Fruit fly (Drosophila melanogaster): Measurements from ENCODE around the gene Septin1.

Gene Septin1

dm6 chrX:21334522-21335104 is 23.5 kb upstream of the Septin1 start (continued):
- TF ChIP-seq Fer1 (GFP tag; optimal IDR thresholded peaks at IDR 0.05): peak; percentile 48
- TF ChIP-seq Tbp (GFP tag; optimal IDR thresholded peaks at IDR 0.05): no peak
- no peak for TF ChIP-seq Dfd (GFP tag; optimal IDR thresholded peaks at IDR 0.05)
- TF ChIP-seq CG13424 (tag; optimal IDR thresholded peaks at IDR 0.05): peak; percentile 54
- no peak for TF ChIP-seq cad (GFP tag; optimal IDR thresholded peaks at IDR 0.05)
- TF ChIP-seq Oli (tag; optimal IDR thresholded peaks at IDR 0.05): peak; percentile 32
- TF ChIP-seq row (GFP tag; IDR thresholded peaks at IDR 0.05): peak; percentile 52
- 0 out of 2 replicates have a peak, but pooled peaks have one; percentile 32 for TF ChIP-seq E2f1 (GFP tag; IDR thresholded peaks at IDR 0.05)
- TF ChIP-seq CG10267 (tag; optimal IDR thresholded peaks at IDR 0.05): peak; percentile 25
- TF ChIP-seq Sox102F (GFP tag; optimal IDR thresholded peaks at IDR 0.05): no peak
- peak; percentile 53 for TF ChIP-seq phol (tag; optimal IDR thresholded peaks at IDR 0.05)
- peak; percentile 3 for TF ChIP-seq CG4424 (GFP tag; optimal IDR thresholded peaks at IDR 0.05)
- TF ChIP-seq Ssrp (tag; optimal IDR thresholded peaks at IDR 0.05): peak; percentile 13
- TF ChIP-seq CG12659 (GFP tag; optimal IDR thresholded peaks at IDR 0.05): peak; percentile 2
- TF ChIP-seq CoRest (tag; optimal IDR thresholded peaks at IDR 0.05): peak; percentile 30
- TF ChIP-seq yki (optimal IDR thresholded peaks at IDR 0.05): no peak
- peak; percentile 31 for TF ChIP-seq CG2875 (GFP tag; optimal IDR thresholded peaks at IDR 0.05)
- no peak for TF ChIP-seq CG2678 (tag; optimal IDR thresholded peaks at IDR 0.05)
- TF ChIP-seq nmo (GFP tag; optimal IDR thresholded peaks at IDR 0.05): peak; percentile 31
- TF ChIP-seq chif (GFP tag; optimal IDR thresholded peaks at IDR 0.05): peak in 1 of 2 experiments; percentile 15
- no peak for TF ChIP-seq CG3065 (GFP tag; optimal IDR thresholded peaks at IDR 0.05)

- TF ChIP-seq CG34376 (GFP tag; optimal IDR thresholded peaks at IDR 0.05): peak; percentile 56
- TF ChIP-seq CG5953 (GFP tag; IDR thresholded peaks at IDR 0.05): no peak
- TF ChIP-seq knrl (GFP tag; IDR thresholded peaks at IDR 0.05; ENCODE audit: partially characterized antibody): no peak
- TF ChIP-seq mirr (GFP tag; optimal IDR thresholded peaks at IDR 0.05): peak; percentile 65
- no peak for TF ChIP-seq btn (GFP tag; optimal IDR thresholded peaks at IDR 0.05)
- TF ChIP-seq cwo (GFP tag; optimal IDR thresholded peaks at IDR 0.05): peak; percentile 69
- TF ChIP-seq Pdp1 (GFP tag; optimal IDR thresholded peaks at IDR 0.05): peak in 1 of 2 experiments; percentile 69
- TF ChIP-seq exex (tag; optimal IDR thresholded peaks at IDR 0.05): peak; percentile 85
Measured at dm6 chrX:21337057-21337456, 21.0 kb upstream of the Septin1 start.

- TF ChIP-seq da (GFP tag; optimal IDR thresholded peaks at IDR 0.05) (no peak), crol (GFP tag; IDR thresholded peaks at IDR 0.05) (peak; percentile 43), Med (GFP tag) (peak; percentile 33), mld (GFP tag; IDR thresholded peaks at IDR 0.05; ENCODE audit: partially characterized antibody) (no peak), ewg (GFP tag; optimal IDR thresholded peaks at IDR 0.05) (peak; percentile 86), onecut (GFP tag; IDR thresholded peaks at IDR 0.05) (peak; percentile 92), chinmo (GFP tag; IDR thresholded peaks at IDR 0.05; ENCODE audit: partially characterized antibody) (0 out of 4 replicates have a peak, but pooled peaks have one; percentile 18), CG18599 (GFP tag; optimal IDR thresholded peaks at IDR 0.05) (peak; percentile 11), bsh (GFP tag; optimal IDR thresholded peaks at IDR 0.05) (peak in 1 of 2 experiments; percentile 5), CG4360 (GFP tag; IDR thresholded peaks at IDR 0.05) (0 out of 2 replicates have a peak, but pooled peaks have one; percentile 27), CG17385 (GFP tag; optimal IDR thresholded peaks at IDR 0.05) (peak; percentile 70), trh (GFP tag; optimal IDR thresholded peaks at IDR 0.05) (no peak), Trl (optimal IDR thresholded peaks at IDR 0.05) (peak in 1 of 2 experiments; percentile 6), Trl (GFP tag; optimal IDR thresholded peaks at IDR 0.05) (no peak)
Measured at dm6 chrX:21338153-21338552, 19.9 kb upstream of the Septin1 start.

Data from whole organism, embryonic.